Fruit fly (Drosophila melanogaster) whole organism, larva: ENCODE measurements around the gene NijA.

Experiments used
- noc ChIP-seq: fragments of 200-800 bp; sonication (Bioruptor generic); optimal IDR thresholded peaks from 3 replicates; lab custom pipeline; 2019; ENCODE audit warnings: missing biosample characterization, mild to moderate bottlenecking, missing genetic modification characterization, moderate library complexity

NijA gene

dm6 chr3L:10732032-10732431, 35.4 kb upstream of the NijA start:
- no peak for TF ChIP-seq noc

- no peak for TF ChIP-seq noc
Measured at dm6 chr3L:10727123-10727522, 30.4 kb upstream of the NijA start.

dm6 chr3L:10724810-10725444, 28.2 kb upstream of the NijA start:
- no peak for TF ChIP-seq noc

- no peak for TF ChIP-seq noc
Measured at dm6 chr3L:10723596-10723995, 26.9 kb upstream of the NijA start.

- no peak for TF ChIP-seq noc
Measured at dm6 chr3L:10722607-10723006, 25.9 kb upstream of the NijA start.

- TF ChIP-seq noc: no peak
Measured at dm6 chr3L:10719771-10720170, 23.1 kb upstream of the NijA start.

- no peak for TF ChIP-seq noc
Measured at dm6 chr3L:10716342-10716896, 19.7 kb upstream of the NijA start.

dm6 chr3L:10715748-10716147, 19.1 kb upstream of the NijA start:
- no peak for TF ChIP-seq noc

dm6 chr3L:10713458-10714118, 16.9 kb upstream of the NijA start:
- TF ChIP-seq noc: no peak

dm6 chr3L:10712005-10712404, 15.3 kb upstream of the NijA start:
- TF ChIP-seq noc: no peak

dm6 chr3L:10711352-10711751, 14.7 kb upstream of the NijA start:
- TF ChIP-seq noc: no peak

- no peak for TF ChIP-seq noc
Measured at dm6 chr3L:10709132-10709531, 12.5 kb upstream of the NijA start.

- TF ChIP-seq noc: no peak
Measured at dm6 chr3L:10704482-10704993, 7.9 kb upstream of the NijA start.

dm6 chr3L:10702216-10702615, 5.5 kb upstream of the NijA start:
- TF ChIP-seq noc: no peak

- TF ChIP-seq noc: no peak
Measured at dm6 chr3L:10698182-10698581, 1.5 kb upstream of the NijA start.

dm6 chr3L:10697413-10698118, 889 bp upstream of the NijA start:
- TF ChIP-seq noc: no peak

dm6 chr3L:10693709-10694403, 2.8 kb downstream of the NijA start, which contains the start of gene ND-13B:
TSS of gene ND-13B (minus strand) at chr3L:10694108.
- no peak for TF ChIP-seq noc
